Worm (Caenorhabditis elegans) whole organism, early embryonic: ENCODE measurements around the gene irld-33.

ENCODE experiments used
- ama-1 ChIP-seq: fragments of 150-350 bp; optimal IDR thresholded peaks from 2 replicates; lab custom pipeline; 2014
- hmg-4 ChIP-seq: fragments of 200-800 bp; sonication (Bioruptor generic); optimal IDR thresholded peaks from 2 replicates; lab custom pipeline; 2018; ENCODE audit warnings: mild to moderate bottlenecking, missing genetic modification characterization, missing compliant biosample characterization
- tbx-37 ChIP-seq: fragments of 200-800 bp; sonication (Bioruptor generic); conservative IDR thresholded peaks from 2 replicates; pipeline ENCODE4 v1.3.6; 2022; ENCODE audit warnings: missing genetic modification reagents, missing genetic modification characterization, missing compliant biosample characterization

DNA sequence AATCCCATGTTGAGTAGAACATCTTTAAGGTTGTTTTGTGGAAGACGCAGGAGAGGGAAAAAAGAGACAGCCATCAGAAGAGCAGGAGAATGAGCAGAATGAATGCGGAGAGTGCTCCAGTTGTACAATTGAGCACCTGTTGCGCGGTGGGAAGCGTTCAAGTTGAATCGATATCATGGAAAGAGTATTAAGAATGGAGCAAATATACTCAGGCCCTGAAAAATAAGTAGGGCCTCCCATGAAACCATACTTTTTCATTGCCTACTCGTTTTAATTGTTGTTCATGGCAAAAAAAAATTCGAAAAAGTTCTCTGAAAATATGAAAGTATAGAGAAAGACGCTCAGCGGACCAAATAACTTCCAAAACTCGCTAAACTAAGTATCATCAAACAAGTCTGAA, 19.7 kb upstream of the irld-33 start, which contains the start of gene fbxb-48:
- no peak for TF ChIP-seq ama-1 (lab: Kevin White, UChicago)
- TF ChIP-seq hmg-4 (GFP tag; lab: Kevin White, UChicago): no peak
- TF ChIP-seq tbx-37 (GFP tag; lab: Robert Waterston, UW): no peak
